Fruit fly (Drosophila melanogaster) whole organism, adult: ENCODE results near the gene HGTX.

Experiments
- CG11617 ChIP-seq: fragments of 200-800 bp; sonication (Bioruptor generic); optimal IDR thresholded peaks from 2 replicates; lab custom pipeline; 2017; ENCODE audit warnings: mild to moderate bottlenecking, missing biosample characterization, missing genetic modification reagents, missing genetic modification characterization
- CG12768 ChIP-seq: fragments of 200-800 bp; sonication (Bioruptor generic); optimal IDR thresholded peaks from 2 replicates; lab custom pipeline; 2017; ENCODE audit warnings: missing biosample characterization, missing genetic modification characterization, mild to moderate bottlenecking, moderate library complexity, missing genetic modification reagents
- CG14711 ChIP-seq: fragments of 200-800 bp; sonication (Bioruptor generic); optimal IDR thresholded peaks from 2 replicates; lab custom pipeline; 2018; ENCODE audit warnings: missing biosample characterization, mild to moderate bottlenecking, missing genetic modification characterization, moderate library complexity
- CG1620 ChIP-seq: fragments of 200-800 bp; sonication (Bioruptor generic); optimal IDR thresholded peaks from 2 replicates; lab custom pipeline; 2016; ENCODE audit warnings: missing biosample characterization, missing genetic modification characterization
- CG33017 ChIP-seq: fragments of 200-800 bp; sonication (Bioruptor generic); optimal IDR thresholded peaks from 2 replicates; lab custom pipeline; 2018; ENCODE audit warnings: missing biosample characterization, mild to moderate bottlenecking, missing genetic modification characterization, moderate library complexity
- CG5204 ChIP-seq: fragments of 200-800 bp; sonication (Bioruptor generic); optimal IDR thresholded peaks from 2 replicates; lab custom pipeline; 2016; ENCODE audit warnings: missing biosample characterization, missing genetic modification characterization
- CG7045 ChIP-seq: fragments of 200-800 bp; sonication (Bioruptor generic); optimal IDR thresholded peaks from 2 replicates; lab custom pipeline; 2017; ENCODE audit warnings: missing biosample characterization, mild to moderate bottlenecking, missing genetic modification characterization
- CG7101 ChIP-seq: fragments of 200-800 bp; sonication (Bioruptor generic); optimal IDR thresholded peaks from 2 replicates; lab custom pipeline; 2018; ENCODE audit warnings: missing biosample characterization, mild to moderate bottlenecking, missing genetic modification characterization, moderate library complexity
- Clk ChIP-seq: fragments of 200-800 bp; sonication (Bioruptor generic); optimal IDR thresholded peaks from 2 replicates; lab custom pipeline; 2017; ENCODE audit warnings: missing biosample characterization, missing genetic modification characterization
- Crg-1 ChIP-seq: fragments of 200-800 bp; sonication (Bioruptor generic); optimal IDR thresholded peaks from 2 replicates; lab custom pipeline; 2016; ENCODE audit warnings: missing biosample characterization, missing genetic modification characterization
- Hr96 ChIP-seq: fragments of 200-800 bp; sonication (Bioruptor generic); optimal IDR thresholded peaks from 2 replicates; lab custom pipeline; 2016; ENCODE audit warnings: missing biosample characterization, missing genetic modification characterization
- Mnt ChIP-seq: fragments of 200-800 bp; sonication (Bioruptor generic); optimal IDR thresholded peaks from 2 replicates; lab custom pipeline; 2016; ENCODE audit warnings: missing biosample characterization, mild to moderate bottlenecking, missing genetic modification characterization
- bab1 ChIP-seq: fragments of 200-800 bp; sonication (Bioruptor generic); optimal IDR thresholded peaks from 3 replicates; lab custom pipeline; 2019; ENCODE audit warnings: missing biosample characterization, mild to moderate bottlenecking, missing genetic modification characterization, moderate library complexity
- cic ChIP-seq: fragments of 200-800 bp; sonication (Bioruptor generic); optimal IDR thresholded peaks from 2 replicates; lab custom pipeline; 2017; ENCODE audit warnings: missing biosample characterization, mild to moderate bottlenecking, missing genetic modification characterization, moderate library complexity
- cnc ChIP-seq, 2 experiments: fragments of >200 bp; optimal IDR thresholded peaks; 2 replicates each; lab custom pipeline; 2017
- kay ChIP-seq: fragments of 200-800 bp; sonication (Bioruptor generic); peaks from one replicate; lab custom pipeline; 2016; ENCODE audit warnings: missing biosample characterization, missing genetic modification characterization, borderline replicate concordance
- ovo ChIP-seq: fragments of 200-800 bp; sonication (Bioruptor generic); optimal IDR thresholded peaks from 2 replicates; lab custom pipeline; 2016; ENCODE audit warnings: missing biosample characterization, missing genetic modification characterization
- pad ChIP-seq: fragments of 200-800 bp; sonication (Bioruptor generic); optimal IDR thresholded peaks from 3 replicates; lab custom pipeline; 2017; ENCODE audit warnings: missing biosample characterization, missing genetic modification characterization, mild to moderate bottlenecking, moderate library complexity, missing genetic modification reagents
- tj ChIP-seq: fragments of 200-800 bp; sonication (Bioruptor generic); optimal IDR thresholded peaks from 3 replicates; lab custom pipeline; 2017; ENCODE audit warnings: missing biosample characterization, mild to moderate bottlenecking, missing genetic modification characterization, moderate library complexity
- toe ChIP-seq: fragments of 200-800 bp; sonication (Bioruptor generic); optimal IDR thresholded peaks from 2 replicates; lab custom pipeline; 2016; ENCODE audit warnings: missing biosample characterization, missing genetic modification characterization

HGTX gene

dm6 chr3L:14599503-14599902 is at the start of gene HGTX:
Gene HGTX (minus strand): TSS chr3L:14599540.
- no peak for TF ChIP-seq CG12768 (GFP tag; lab: Kevin White, UChicago)
- TF ChIP-seq pad (GFP tag; lab: Kevin White, UChicago), result peak; percentile 65

dm6 chr3L:14648922-14649321 is 49.6 kb upstream of the HGTX start:
- no peak for TF ChIP-seq CG1620
- no peak for TF ChIP-seq CG33017 (tag; lab: Kevin White, UChicago)
- no peak for TF ChIP-seq Hr96 (GFP tag; lab: Kevin White, UChicago)
- no peak for TF ChIP-seq toe (GFP tag; lab: Kevin White, UChicago)
- TF ChIP-seq cic (GFP tag; lab: Kevin White, UChicago), result no peak
- no peak for TF ChIP-seq CG7101
- no peak for TF ChIP-seq Clk
- TF ChIP-seq CG12768 (GFP tag; lab: Kevin White, UChicago), result no peak
- TF ChIP-seq Crg-1 (GFP tag; lab: Kevin White, UChicago), result no peak
- no peak for TF ChIP-seq CG5204 (GFP tag; lab: Kevin White, UChicago)
- no peak for TF ChIP-seq ovo (GFP tag; lab: Kevin White, UChicago)
- TF ChIP-seq Mnt (GFP tag; lab: Kevin White, UChicago), result no peak
- TF ChIP-seq CG14711 (tag; lab: Kevin White, UChicago), result no peak
- TF ChIP-seq CG7045 (GFP tag; lab: Kevin White, UChicago), result no peak
- TF ChIP-seq tj (GFP tag; lab: Kevin White, UChicago), result no peak

dm6 chr3L:14647210-14647869 is 48.0 kb upstream of the HGTX start:
- no peak for TF ChIP-seq CG33017 (tag; lab: Kevin White, UChicago)

- TF ChIP-seq Clk (no peak), CG12768 (GFP tag; lab: Kevin White, UChicago) (no peak), Mnt (GFP tag; lab: Kevin White, UChicago) (no peak), kay (GFP tag; lab: Kevin White, UChicago) (no peak), tj (GFP tag; lab: Kevin White, UChicago) (no peak), Crg-1 (GFP tag; lab: Kevin White, UChicago) (no peak), Hr96 (GFP tag; lab: Kevin White, UChicago) (no peak), CG5204 (GFP tag; lab: Kevin White, UChicago) (no peak), toe (GFP tag; lab: Kevin White, UChicago) (no peak), bab1 (GFP tag; lab: Kevin White, UChicago) (no peak), ovo (GFP tag; lab: Kevin White, UChicago) (no peak), CG11617 (GFP tag; lab: Kevin White, UChicago) (no peak)
Measured at dm6 chr3L:14645934-14646333, 46.6 kb upstream of the HGTX start.

dm6 chr3L:14645120-14645519 is 45.8 kb upstream of the HGTX start:
- TF ChIP-seq pad (GFP tag; lab: Kevin White, UChicago) (no peak), cic (GFP tag; lab: Kevin White, UChicago) (no peak), CG14711 (tag; lab: Kevin White, UChicago) (no peak), CG1620 (no peak), Clk (no peak), CG7101 (no peak), CG12768 (GFP tag; lab: Kevin White, UChicago) (no peak), CG11617 (GFP tag; lab: Kevin White, UChicago) (no peak), kay (GFP tag; lab: Kevin White, UChicago) (no peak), toe (GFP tag; lab: Kevin White, UChicago) (no peak), tj (GFP tag; lab: Kevin White, UChicago) (no peak), Crg-1 (GFP tag; lab: Kevin White, UChicago) (no peak), Hr96 (GFP tag; lab: Kevin White, UChicago) (no peak), CG33017 (tag; lab: Kevin White, UChicago) (no peak)

- TF ChIP-seq CG5204 (GFP tag; lab: Kevin White, UChicago), result no peak
- TF ChIP-seq ovo (GFP tag; lab: Kevin White, UChicago), result no peak
- TF ChIP-seq tj (GFP tag; lab: Kevin White, UChicago), result no peak
- no peak for TF ChIP-seq Crg-1 (GFP tag; lab: Kevin White, UChicago)
- TF ChIP-seq cic (GFP tag; lab: Kevin White, UChicago), result no peak
- TF ChIP-seq CG33017 (tag; lab: Kevin White, UChicago), result no peak
- TF ChIP-seq CG12768 (GFP tag; lab: Kevin White, UChicago), result no peak
- no peak for TF ChIP-seq toe (GFP tag; lab: Kevin White, UChicago)
- TF ChIP-seq pad (GFP tag; lab: Kevin White, UChicago), result no peak
- TF ChIP-seq Hr96 (GFP tag; lab: Kevin White, UChicago), result no peak
- TF ChIP-seq bab1 (GFP tag; lab: Kevin White, UChicago), result no peak
- no peak for TF ChIP-seq Clk
- TF ChIP-seq cnc (optimal IDR thresholded peaks at IDR 0.05; lab: Kevin White, UChicago), result no peak
- TF ChIP-seq CG14711 (tag; lab: Kevin White, UChicago), result no peak
- no peak for TF ChIP-seq kay (GFP tag; lab: Kevin White, UChicago)
- TF ChIP-seq CG7045 (GFP tag; lab: Kevin White, UChicago), result no peak
- TF ChIP-seq CG7101, result no peak
- no peak for TF ChIP-seq Mnt (GFP tag; lab: Kevin White, UChicago)
- TF ChIP-seq CG11617 (GFP tag; lab: Kevin White, UChicago), result no peak
- TF ChIP-seq CG1620, result no peak
Measured at dm6 chr3L:14643692-14644091, 44.4 kb upstream of the HGTX start.
